Worm (Caenorhabditis elegans) whole organism, young adult: Measurements from ENCODE around the gene cee-1.

Experiments used
- F22D6.2 ChIP-seq: sonication (generic microtip); optimal IDR thresholded peaks from 2 replicates; lab custom pipeline; 2016; ENCODE audit warnings: mild to moderate bottlenecking, missing genetic modification characterization, missing compliant biosample characterization
- F37B4.10 ChIP-seq: fragments of 200-800 bp; sonication (Bioruptor generic); IDR thresholded peaks from 2 replicates; pipeline ENCODE4 v1.3.6; 2022; ENCODE audit warnings: missing genetic modification characterization, missing compliant biosample characterization
- F39B2.1 ChIP-seq: fragments of 200-800 bp; sonication (Bioruptor generic); IDR thresholded peaks from 2 replicates; pipeline ENCODE4 v1.3.6; 2022; ENCODE audit warnings: missing genetic modification reagents, missing genetic modification characterization, missing compliant biosample characterization
- F49E8.2 ChIP-seq: sonication (generic microtip); optimal IDR thresholded peaks from 3 replicates; lab custom pipeline; 2017; ENCODE audit warnings: missing genetic modification characterization, mild to moderate bottlenecking, missing compliant biosample characterization, antibody characterized with exemption, moderate library complexity; ENCODE audit not compliant: insufficient read depth
- F55B11.4 ChIP-seq: sonication (generic microtip); optimal IDR thresholded peaks from 2 replicates; lab custom pipeline; 2016; ENCODE audit warnings: missing compliant biosample characterization, missing genetic modification characterization, borderline replicate concordance; ENCODE audit not compliant: insufficient read depth
- F57A8.1 ChIP-seq: fragments of 200-800 bp; sonication (Bioruptor generic); optimal IDR thresholded peaks from 2 replicates; lab custom pipeline; 2018; ENCODE audit warnings: mild to moderate bottlenecking, missing genetic modification characterization, moderate library complexity, missing compliant biosample characterization
- Y53F4B.3 ChIP-seq: fragments of 200-800 bp; sonication (Bioruptor generic); IDR thresholded peaks from 2 replicates; pipeline ENCODE4 v1.3.6; 2022; ENCODE audit warnings: missing genetic modification reagents, missing genetic modification characterization, missing compliant biosample characterization
- Y53G8AR.9 ChIP-seq: fragments of 200-800 bp; sonication (Bioruptor generic); conservative IDR thresholded peaks from 2 replicates; pipeline ENCODE4 v1.3.6; 2022; ENCODE audit warnings: missing genetic modification reagents, missing genetic modification characterization, missing compliant biosample characterization
- Y56A3A.18 ChIP-seq: fragments of 200-800 bp; sonication (Bioruptor generic); IDR thresholded peaks from 2 replicates; pipeline ENCODE4 v1.3.6; 2022; ENCODE audit warnings: missing genetic modification reagents, missing genetic modification characterization, missing compliant biosample characterization
- Y95B8A.8 ChIP-seq: fragments of 200-800 bp; sonication (Bioruptor generic); IDR thresholded peaks from 2 replicates; pipeline ENCODE4 v1.3.6; 2022; ENCODE audit warnings: missing genetic modification reagents, missing genetic modification characterization, missing compliant biosample characterization
- ama-1 ChIP-seq, 3 experiments: fragments of 150-350 bp in 1 of 3; sonication (generic microtip) in 2 of 3; optimal IDR thresholded peaks; 2 replicates each; lab custom pipeline; 2014 to 2018; ENCODE audit warnings: missing biosample characterization in 2 of 3, missing genetic modification characterization in 2 of 3, missing genetic modification reagents in 2 of 3
- aptf-2 ChIP-seq: fragments of 200-800 bp; sonication (Bioruptor generic); conservative IDR thresholded peaks from 2 replicates; pipeline ENCODE4 v1.3.6; 2022; ENCODE audit warnings: missing genetic modification reagents, missing genetic modification characterization, missing compliant biosample characterization
- atf-7 ChIP-seq: sonication (generic microtip); optimal IDR thresholded peaks from 2 replicates; lab custom pipeline; 2017; ENCODE audit warnings: mild to moderate bottlenecking, missing genetic modification characterization, missing compliant biosample characterization
- athp-1 ChIP-seq: sonication (generic microtip); optimal IDR thresholded peaks from 2 replicates; lab custom pipeline; 2017; ENCODE audit warnings: mild to moderate bottlenecking, missing genetic modification characterization, missing compliant biosample characterization
- bed-1 ChIP-seq: fragments of 200-800 bp; sonication (Bioruptor generic); IDR thresholded peaks from 2 replicates; pipeline ENCODE4 v1.3.6; 2022; ENCODE audit warnings: missing genetic modification reagents, missing genetic modification characterization, missing compliant biosample characterization
- bed-2 ChIP-seq: fragments of 200-800 bp; sonication (Bioruptor generic); IDR thresholded peaks from 2 replicates; pipeline ENCODE4 v1.3.6; 2022; ENCODE audit warnings: missing genetic modification reagents, missing genetic modification characterization, missing compliant biosample characterization
- ceh-27 ChIP-seq: fragments of 200-800 bp; sonication (Bioruptor generic); optimal IDR thresholded peaks from 2 replicates; lab custom pipeline; 2018; ENCODE audit warnings: mild to moderate bottlenecking, missing genetic modification characterization, moderate library complexity, missing compliant biosample characterization
- ceh-58 ChIP-seq: fragments of 200-800 bp; sonication (Bioruptor generic); IDR thresholded peaks from 2 replicates; pipeline ENCODE4 v1.3.6; 2022; ENCODE audit warnings: missing genetic modification characterization, missing compliant biosample characterization
- ceh-91 ChIP-seq: fragments of 200-800 bp; sonication (Bioruptor generic); IDR thresholded peaks from 2 replicates; pipeline ENCODE4 v1.3.6; 2022; ENCODE audit warnings: missing genetic modification reagents, missing genetic modification characterization, missing compliant biosample characterization
- chd-7 ChIP-seq: sonication (generic microtip); optimal IDR thresholded peaks from 2 replicates; lab custom pipeline; 2016; ENCODE audit warnings: mild to moderate bottlenecking, missing genetic modification characterization, moderate library complexity, missing compliant biosample characterization
- die-1 ChIP-seq: sonication (generic microtip); optimal IDR thresholded peaks from 2 replicates; lab custom pipeline; 2016; ENCODE audit warnings: missing genotype, mild to moderate bottlenecking, missing genetic modification characterization, missing compliant biosample characterization
- dpff-1 ChIP-seq: sonication (generic microtip); optimal IDR thresholded peaks from 2 replicates; lab custom pipeline; 2017; ENCODE audit warnings: mild to moderate bottlenecking, missing genetic modification characterization, missing compliant biosample characterization
- dpl-1 ChIP-seq: fragments of 150-350 bp; optimal IDR thresholded peaks from 2 replicates; lab custom pipeline; 2014; ENCODE audit warnings: missing biosample characterization, missing genetic modification reagents, missing genetic modification characterization
- efl-1 ChIP-seq: fragments of 150-350 bp; optimal IDR thresholded peaks from 2 replicates; lab custom pipeline; 2014; ENCODE audit warnings: missing biosample characterization, missing genetic modification reagents, missing genetic modification characterization
- egl-18 ChIP-seq: fragments of 200-800 bp; sonication (Bioruptor generic); IDR thresholded peaks from 2 replicates; pipeline ENCODE4 v1.3.6; 2022; ENCODE audit warnings: missing genetic modification reagents, missing genetic modification characterization, missing compliant biosample characterization
- egrh-3 ChIP-seq: fragments of 200-800 bp; sonication (Bioruptor generic); IDR thresholded peaks from 2 replicates; pipeline ENCODE4 v1.3.6; 2022; ENCODE audit warnings: missing genetic modification reagents, missing genetic modification characterization, missing compliant biosample characterization
- hlh-26 ChIP-seq: fragments of 200-800 bp; sonication (Bioruptor generic); conservative IDR thresholded peaks from 2 replicates; pipeline ENCODE4 v1.3.6; 2022; ENCODE audit warnings: missing genetic modification reagents, missing genetic modification characterization, missing compliant biosample characterization
- hrde-1 ChIP-seq: sonication (generic microtip); optimal IDR thresholded peaks from 2 replicates; lab custom pipeline; 2016; ENCODE audit warnings: missing genetic modification characterization, mild to moderate bottlenecking, missing compliant biosample characterization, moderate library complexity, missing genotype, missing genetic modification reagents, borderline replicate concordance
- let-607 ChIP-seq, 2 experiments: fragments of 200-800 bp in 1 of 2; sonication (Bioruptor generic) in 1 of 2; sonication (generic microtip) in 1 of 2; optimal IDR thresholded peaks; 2 replicates each; lab custom pipeline; 2016 to 2018; ENCODE audit warnings: mild to moderate bottlenecking in 2 of 2, missing compliant biosample characterization in 2 of 2, missing genetic modification characterization in 2 of 2, moderate library complexity in 2 of 2, missing genotype in 1 of 2
- lsy-27 ChIP-seq: sonication (generic microtip); optimal IDR thresholded peaks from 2 replicates; lab custom pipeline; 2017; ENCODE audit warnings: missing genetic modification characterization, mild to moderate bottlenecking, missing compliant biosample characterization, antibody characterized with exemption, missing genotype, borderline replicate concordance; ENCODE audit not compliant: insufficient read depth
- madf-6 ChIP-seq: fragments of 200-800 bp; sonication (Bioruptor generic); IDR thresholded peaks from 2 replicates; pipeline ENCODE4 v1.3.6; 2022; ENCODE audit warnings: missing genetic modification reagents, missing genetic modification characterization, missing compliant biosample characterization
- madf-8 ChIP-seq: fragments of 200-800 bp; sonication (Bioruptor generic); conservative IDR thresholded peaks from 2 replicates; pipeline ENCODE4 v1.3.6; 2022; ENCODE audit warnings: missing genetic modification reagents, missing genetic modification characterization, missing compliant biosample characterization
- mxl-1 ChIP-seq: sonication (generic microtip); optimal IDR thresholded peaks from 2 replicates; lab custom pipeline; 2016; ENCODE audit warnings: missing genetic modification characterization, missing compliant biosample characterization
- nfya-1 ChIP-seq: sonication (generic microtip); optimal IDR thresholded peaks from 2 replicates; lab custom pipeline; 2017; ENCODE audit warnings: antibody characterized with exemption, missing compliant biosample characterization, missing genetic modification characterization, borderline replicate concordance; ENCODE audit not compliant: insufficient read depth
- nfya-2 ChIP-seq: fragments of 200-800 bp; sonication (Bioruptor generic); IDR thresholded peaks from 2 replicates; pipeline ENCODE4 v1.3.6; 2022; ENCODE audit warnings: missing genetic modification reagents, missing genetic modification characterization, missing compliant biosample characterization
- pbrm-1 ChIP-seq: fragments of 200-800 bp; sonication (Bioruptor generic); IDR thresholded peaks from 2 replicates; pipeline ENCODE4 v1.3.6; 2022; ENCODE audit warnings: missing genetic modification reagents, missing genetic modification characterization, missing compliant biosample characterization
- pha-4 ChIP-seq: fragments of 150-350 bp; sonication (generic microtip); optimal IDR thresholded peaks from 2 replicates; lab custom pipeline; 2014; ENCODE audit warnings: missing biosample characterization, missing genetic modification reagents, missing genetic modification characterization
- rcor-1 ChIP-seq: fragments of 200-800 bp; sonication (Bioruptor generic); IDR thresholded peaks from 2 replicates; pipeline ENCODE4 v1.3.6; 2022; ENCODE audit warnings: missing genetic modification reagents, missing genetic modification characterization, missing compliant biosample characterization
- snpc-3.4 ChIP-seq: sonication (generic microtip); optimal IDR thresholded peaks from 2 replicates; lab custom pipeline; 2017; ENCODE audit warnings: missing genetic modification characterization, mild to moderate bottlenecking, missing compliant biosample characterization, antibody characterized with exemption, moderate library complexity, missing genotype, missing genetic modification reagents
- tbp1 ChIP-seq: fragments of 200-800 bp; sonication (Bioruptor generic); optimal IDR thresholded peaks from 2 replicates; lab custom pipeline; 2018; ENCODE audit warnings: mild to moderate bottlenecking, missing genetic modification characterization, missing compliant biosample characterization
- tbx-9 ChIP-seq: sonication (generic microtip); optimal IDR thresholded peaks from 2 replicates; lab custom pipeline; 2016; ENCODE audit warnings: borderline replicate concordance, missing genetic modification characterization, inconsistent platforms, missing compliant biosample characterization
- unc-62 ChIP-seq: fragments of 150-350 bp; optimal IDR thresholded peaks from 2 replicates; lab custom pipeline; 2014; ENCODE audit warnings: missing biosample characterization, missing genetic modification reagents, missing genetic modification characterization
- ztf-25 ChIP-seq: fragments of 200-800 bp; sonication (Bioruptor generic); IDR thresholded peaks from 2 replicates; pipeline ENCODE4 v1.3.6; 2022; ENCODE audit warnings: missing genetic modification reagents, missing genetic modification characterization, missing compliant biosample characterization
- ztf-28 ChIP-seq: fragments of 200-800 bp; sonication (Bioruptor generic); IDR thresholded peaks from 2 replicates; pipeline ENCODE4 v1.3.6; 2022; ENCODE audit warnings: missing genetic modification reagents, missing genetic modification characterization, missing compliant biosample characterization

cee-1 gene

DNA sequence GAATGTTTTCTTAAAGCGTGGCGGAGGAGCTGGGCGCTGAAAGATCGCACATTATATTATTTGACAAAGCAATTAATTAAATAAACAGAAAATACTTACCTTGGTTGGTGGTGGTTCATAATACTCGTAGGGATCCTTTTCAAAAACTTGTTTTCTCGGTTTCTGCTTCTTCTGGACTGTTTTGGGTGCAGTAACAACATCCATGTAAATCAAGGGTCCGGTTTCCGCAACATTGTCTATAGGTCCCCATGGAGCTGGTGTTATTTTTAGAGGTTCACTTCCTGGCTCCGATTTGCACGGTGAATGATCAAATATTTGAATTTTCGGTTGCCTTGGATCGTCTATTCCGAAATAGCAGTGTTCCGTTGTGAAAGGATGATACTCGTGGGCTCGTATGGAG lies 11.6 kb downstream of the cee-1 start:
- TF ChIP-seq die-1 (tag; lab: Kevin White, UChicago) (no peak), pha-4 (tag; lab: Kevin White, UChicago) (no peak), nfya-2 (GFP tag; lab: Robert Waterston, UW) (no peak), rcor-1 (GFP tag; lab: Robert Waterston, UW) (no peak), atf-7 (tag; lab: Kevin White, UChicago) (no peak), unc-62 (GFP tag; lab: Kevin White, UChicago) (no peak), aptf-2 (GFP tag; lab: Robert Waterston, UW) (no peak), ztf-28 (GFP tag; lab: Robert Waterston, UW) (no peak), efl-1 (GFP tag; lab: Kevin White, UChicago) (no peak), ztf-25 (GFP tag; lab: Robert Waterston, UW) (no peak), bed-2 (GFP tag; lab: Robert Waterston, UW) (no peak), hlh-26 (GFP tag; lab: Robert Waterston, UW) (no peak), madf-8 (no peak), snpc-3.4 (tag; lab: Kevin White, UChicago) (no peak), let-607 (tag; optimal IDR thresholded peaks at IDR 0.05; lab: Kevin White, UChicago) (no peak), tbx-9 (tag; lab: Kevin White, UChicago) (no peak)

DNA sequence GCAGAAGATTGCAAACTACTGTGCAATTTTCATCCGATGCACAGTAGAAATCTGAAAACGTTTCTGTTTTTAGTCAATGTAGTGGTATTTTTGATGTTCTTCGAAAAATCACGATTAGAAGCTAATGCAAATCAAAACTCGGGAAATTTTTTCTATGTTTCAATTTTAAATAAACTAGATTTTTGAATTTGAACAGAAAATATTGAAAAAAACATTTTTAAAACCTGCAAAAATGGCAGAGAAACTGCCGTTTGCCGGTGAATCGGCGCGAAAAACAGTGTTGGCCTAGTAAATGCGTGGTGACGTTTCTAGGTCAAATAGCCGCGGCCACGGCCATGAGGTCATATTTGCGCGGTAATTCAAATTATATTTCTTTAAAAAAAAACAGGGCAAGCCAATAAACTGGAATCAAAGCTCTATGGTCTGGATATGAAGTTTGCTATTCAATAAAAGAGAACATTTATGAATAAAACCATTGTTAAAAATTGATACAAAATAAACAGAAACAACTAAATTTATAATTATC lies 17.7 kb downstream of the cee-1 start, which contains the start of gene set-2:
set-2 (minus strand) TSS at position 51 of the 526 bp plus-strand sequence.
- TF ChIP-seq ceh-27 (GFP tag; lab: Kevin White, UChicago) (peak; percentile 88), lsy-27 (tag; lab: Kevin White, UChicago) (no peak), Y95B8A.8 (GFP tag; lab: Robert Waterston, UW) (peak; percentile 89), bed-2 (GFP tag; lab: Robert Waterston, UW) (peak; percentile 92), nfya-2 (GFP tag; lab: Robert Waterston, UW) (no peak), chd-7 (tag; lab: Kevin White, UChicago) (peak; percentile 19), die-1 (tag; lab: Kevin White, UChicago) (no peak), egrh-3 (GFP tag; lab: Robert Waterston, UW) (peak; percentile 43; the same call in 1 of the 2 replicates), pbrm-1 (GFP tag; lab: Robert Waterston, UW) (peak; percentile 65; the same call in 1 of the 2 replicates), ceh-91 (GFP tag; lab: Robert Waterston, UW) (peak; percentile 82), mxl-1 (tag; lab: Kevin White, UChicago) (no peak), snpc-3.4 (tag; lab: Kevin White, UChicago) (peak; percentile 78), madf-6 (GFP tag; lab: Robert Waterston, UW) (peak; percentile 88), hrde-1 (tag; lab: Kevin White, UChicago) (peak; percentile 45), Y56A3A.18 (GFP tag; lab: Robert Waterston, UW) (no peak), ceh-58 (GFP tag; lab: Robert Waterston, UW) (no peak), F55B11.4 (tag; lab: Kevin White, UChicago) (no peak), dpff-1 (tag; lab: Kevin White, UChicago) (no peak), ztf-28 (GFP tag; lab: Robert Waterston, UW) (peak; percentile 81; the same call in 1 of the 2 replicates), ama-1 (optimal IDR thresholded peaks at IDR 0.05; lab: Kevin White, UChicago) (no peak), ama-1 (GFP tag; optimal IDR thresholded peaks at IDR 0.05; lab: Kevin White, UChicago) (no peak), tbp1 (peak; percentile 48), bed-1 (GFP tag; lab: Robert Waterston, UW) (0 out of 2 replicates have a peak, but pooled peaks have one; percentile 79), F49E8.2 (tag; lab: Kevin White, UChicago) (no peak), Y53F4B.3 (GFP tag; lab: Robert Waterston, UW) (no peak), nfya-1 (tag; lab: Kevin White, UChicago) (no peak), egl-18 (GFP tag; lab: Robert Waterston, UW) (no peak), F57A8.1 (no peak), dpl-1 (GFP tag; lab: Kevin White, UChicago) (peak; percentile 92), Y53G8AR.9 (peak; percentile 51; the same call in 1 of the 2 replicates), F22D6.2 (tag; lab: Kevin White, UChicago) (peak; percentile 43), madf-8 (peak; percentile 77), F37B4.10 (GFP tag; lab: Robert Waterston, UW) (no peak), athp-1 (tag; lab: Kevin White, UChicago) (peak; percentile 75), F39B2.1 (GFP tag; lab: Robert Waterston, UW) (peak; percentile 81; the same call in 1 of the 2 replicates), tbx-9 (tag; lab: Kevin White, UChicago) (no peak)
